Worm (Caenorhabditis elegans): ENCODE data around the gene Y102A11A.3.
A peak's percentile ranks its signal among the peaks of the same experiment; 100 is the strongest.

Y102A11A.3 gene

ce11 chrX:2031414-2031813 is 12.5 kb downstream of the Y102A11A.3 start, which contains the start of gene Y102A11A.5:
TSS of gene Y102A11A.5 (minus strand) at chrX:2031588.
- no peak for TF ChIP-seq cnd-1 (tag; optimal IDR thresholded peaks at IDR 0.05)
- TF ChIP-seq snpc-4 (tag; optimal IDR thresholded peaks at IDR 0.05), result no peak
- peak; percentile 73 for TF ChIP-seq elt-3 (tag; optimal IDR thresholded peaks at IDR 0.05)
- TF ChIP-seq ztf-11 (tag; optimal IDR thresholded peaks at IDR 0.05), result no peak
- no peak for TF ChIP-seq ceh-83 (GFP tag; optimal IDR thresholded peaks at IDR 0.05)
- no peak for TF ChIP-seq ham-2 (GFP tag; optimal IDR thresholded peaks at IDR 0.05)

DNA sequence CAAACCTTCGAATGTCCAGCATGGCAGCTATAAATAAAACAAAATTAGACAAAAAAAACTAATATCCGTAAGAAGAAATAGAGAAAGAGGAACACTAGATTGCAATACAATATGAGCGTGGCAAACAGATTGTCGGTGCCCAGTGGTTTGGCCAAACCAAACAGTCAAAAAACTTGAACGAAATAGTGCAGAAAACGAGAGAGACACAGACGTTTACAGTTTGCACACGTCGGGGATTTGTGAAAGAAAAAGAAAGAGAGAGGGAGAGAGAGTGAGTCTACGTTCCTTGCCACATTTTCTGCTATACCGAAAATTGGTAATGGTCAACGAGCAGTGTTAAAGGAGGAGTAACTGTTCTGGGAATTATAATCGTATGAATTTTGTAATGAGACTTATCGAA is 16.2 kb downstream of the Y102A11A.3 start, which contains the start of gene ergi-1:
ergi-1 (minus strand) TSS at position 101 of the 400 bp plus-strand sequence.
- TF ChIP-seq lsy-2 (tag; optimal IDR thresholded peaks at IDR 0.05) (no peak), nhr-76 (tag; optimal IDR thresholded peaks at IDR 0.05) (no peak), pha-4 (tag; optimal IDR thresholded peaks at IDR 0.05) (peak; percentile 2), ceh-39 (tag; optimal IDR thresholded peaks at IDR 0.05) (no peak)

DNA sequence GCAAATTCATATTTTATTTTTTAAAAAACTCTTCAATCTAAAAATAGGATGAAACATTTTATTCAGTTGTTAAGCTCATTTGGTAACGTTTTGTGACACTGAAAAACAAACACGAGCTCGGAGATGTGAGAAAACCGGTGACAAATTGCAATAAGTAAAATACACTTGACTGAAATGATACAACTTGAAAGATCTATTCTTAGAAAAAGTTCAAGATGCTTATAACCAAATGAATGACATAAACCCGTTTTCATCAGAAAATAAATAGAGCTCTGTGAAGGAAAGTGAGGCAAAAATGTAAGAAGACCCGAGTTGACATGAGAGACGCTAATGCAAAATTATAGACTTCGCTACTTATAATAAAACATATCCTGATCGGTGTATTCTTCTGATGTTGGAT is 20.4 kb downstream of the Y102A11A.3 start, which contains the start of gene smex-2:
smex-2 (minus strand) TSS at position 101 of the 400 bp plus-strand sequence.
- no peak for TF ChIP-seq zip-8 (tag; optimal IDR thresholded peaks at IDR 0.05)

ce11 chrX:2040877-2041276 is 21.9 kb downstream of the Y102A11A.3 start:
- TF ChIP-seq mab-5 (tag; optimal IDR thresholded peaks at IDR 0.05) (no peak), flh-1 (GFP tag; optimal IDR thresholded peaks at IDR 0.05) (no peak), elt-1 (tag; optimal IDR thresholded peaks at IDR 0.05; ENCODE audit: borderline replicate concordance, insufficient read depth) (peak; percentile 41), unc-62 (GFP tag; optimal IDR thresholded peaks at IDR 0.05) (no peak), snpc-4 (tag; optimal IDR thresholded peaks at IDR 0.05) (no peak)

DNA sequence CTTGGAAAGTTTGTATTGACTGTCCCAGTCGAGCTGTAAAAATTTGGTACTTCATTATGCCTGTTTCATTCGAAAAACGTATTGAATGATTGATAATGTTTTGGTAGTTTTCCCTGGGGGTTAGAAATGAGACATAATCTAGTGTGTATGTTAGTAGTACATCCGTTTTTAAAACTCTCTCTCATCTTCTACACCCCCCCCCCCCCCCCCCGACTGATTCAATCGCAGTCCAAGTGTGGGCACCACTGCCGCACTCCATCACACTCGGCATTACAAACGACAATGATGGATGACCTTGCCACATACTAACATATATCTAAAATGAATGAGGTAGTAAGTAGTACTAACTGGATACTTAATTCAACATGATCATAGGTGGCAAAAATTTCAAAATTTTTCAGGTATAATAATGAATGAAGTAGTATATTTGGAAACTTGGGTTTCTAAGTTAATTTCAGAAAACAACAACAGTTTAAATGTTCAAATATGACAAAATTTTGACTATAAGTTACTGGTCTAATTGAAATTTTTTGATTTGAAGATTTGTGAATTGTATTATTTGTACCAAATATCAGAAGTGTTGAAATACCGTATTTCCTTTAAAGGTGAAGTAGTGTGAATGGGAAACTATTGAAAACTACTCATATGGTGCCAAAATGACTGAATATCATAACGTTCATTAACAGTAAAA is 22.6 kb downstream of the Y102A11A.3 start:
- TF ChIP-seq sptf-1 (tag; optimal IDR thresholded peaks at IDR 0.05) (peak; percentile 57), ces-1 (GFP tag; optimal IDR thresholded peaks at IDR 0.05) (peak; percentile 15), flh-1 (GFP tag; optimal IDR thresholded peaks at IDR 0.05) (no peak), M03D4.4 (tag; optimal IDR thresholded peaks at IDR 0.05) (peak; percentile 25)

- no peak for TF ChIP-seq cnd-1 (tag; optimal IDR thresholded peaks at IDR 0.05)
- no peak for TF ChIP-seq elt-3 (tag; optimal IDR thresholded peaks at IDR 0.05)
- TF ChIP-seq drap-1 (GFP tag; optimal IDR thresholded peaks at IDR 0.05), result no peak
- TF ChIP-seq zip-8 (tag; optimal IDR thresholded peaks at IDR 0.05), result no peak
- no peak for TF ChIP-seq sem-2 (GFP tag; optimal IDR thresholded peaks at IDR 0.05)
- peak; percentile 91 for TF ChIP-seq unc-39 (tag; optimal IDR thresholded peaks at IDR 0.05)
- TF ChIP-seq lin-32 (GFP tag; optimal IDR thresholded peaks at IDR 0.05), result no peak
- peak; percentile 71 for TF ChIP-seq nhr-2 (tag; optimal IDR thresholded peaks at IDR 0.05)
- TF ChIP-seq nhr-12 (tag; optimal IDR thresholded peaks at IDR 0.05), result no peak
- no peak for TF ChIP-seq sptf-1 (tag; optimal IDR thresholded peaks at IDR 0.05)
- no peak for TF ChIP-seq nhr-76 (tag; optimal IDR thresholded peaks at IDR 0.05)
- no peak for TF ChIP-seq blmp-1 (tag; optimal IDR thresholded peaks at IDR 0.05)
- no peak for TF ChIP-seq ztf-11 (tag; optimal IDR thresholded peaks at IDR 0.05)
- peak; percentile 10 for TF ChIP-seq ceh-39 (tag; optimal IDR thresholded peaks at IDR 0.05)
- TF ChIP-seq tbx-8 (GFP tag; optimal IDR thresholded peaks at IDR 0.05), result no peak
These were observed 23.7 kb downstream of the Y102A11A.3 start for ce11 chrX:2042621-2043020.

- TF ChIP-seq sptf-1 (tag; optimal IDR thresholded peaks at IDR 0.05) (peak; percentile 70), unc-120 (tag; optimal IDR thresholded peaks at IDR 0.05; ENCODE audit: poor library complexity, severe bottlenecking) (no peak), nhr-237 (tag; optimal IDR thresholded peaks at IDR 0.05) (no peak), hlh-1 (tag; optimal IDR thresholded peaks at IDR 0.05) (no peak), cnd-1 (tag; optimal IDR thresholded peaks at IDR 0.05) (peak; percentile 44), M03D4.4 (tag; optimal IDR thresholded peaks at IDR 0.05) (peak; percentile 55), ces-1 (GFP tag; optimal IDR thresholded peaks at IDR 0.05) (peak; percentile 65), pha-4 (tag; optimal IDR thresholded peaks at IDR 0.05) (no peak), ceh-39 (tag; optimal IDR thresholded peaks at IDR 0.05) (no peak), ztf-11 (tag; optimal IDR thresholded peaks at IDR 0.05) (peak; percentile 36), ceh-43 (GFP tag; optimal IDR thresholded peaks at IDR 0.05) (peak; percentile 73), mls-2 (tag; optimal IDR thresholded peaks at IDR 0.05) (peak; percentile 84), drap-1 (GFP tag; optimal IDR thresholded peaks at IDR 0.05) (peak; percentile 28), mep-1 (tag; optimal IDR thresholded peaks at IDR 0.05) (peak; percentile 14)
These were observed 24.3 kb downstream of the Y102A11A.3 start for ce11 chrX:2043224-2043623.
